Worm (Caenorhabditis elegans): ENCODE measurements around the gene K02C4.3.
A peak's percentile ranks its signal among the peaks of the same experiment; 100 is the strongest.

Gene K02C4.3

ce11 chrII:8035667-8036066 is 51.0 kb downstream of the K02C4.3 start, which contains the start of gene sap-49:
Gene sap-49 (minus strand): TSS chrII:8035767.
- TF ChIP-seq ztf-11 (tag; optimal IDR thresholded peaks at IDR 0.05) = no peak

- TF ChIP-seq nhr-237 (tag; optimal IDR thresholded peaks at IDR 0.05) (no peak), sma-3 (GFP tag; optimal IDR thresholded peaks at IDR 0.05) (no peak), nhr-6 (tag; optimal IDR thresholded peaks at IDR 0.05) (no peak), lin-11 (tag; optimal IDR thresholded peaks at IDR 0.05) (no peak), ama-1 (optimal IDR thresholded peaks at IDR 0.05) (no peak), unc-55 (GFP tag; optimal IDR thresholded peaks at IDR 0.05) (no peak), fos-1 (tag; optimal IDR thresholded peaks at IDR 0.05) (no peak), lin-39 (tag; optimal IDR thresholded peaks at IDR 0.05) (no peak)
These were observed 52.0 kb downstream of the K02C4.3 start for ce11 chrII:8034617-8035016.

- TF ChIP-seq fos-1 (tag; optimal IDR thresholded peaks at IDR 0.05) (peak; percentile 46), alr-1 (tag; optimal IDR thresholded peaks at IDR 0.05) (no peak), unc-55 (GFP tag; optimal IDR thresholded peaks at IDR 0.05) (no peak), nhr-11 (tag; optimal IDR thresholded peaks at IDR 0.05) (no peak), nhr-129 (tag; optimal IDR thresholded peaks at IDR 0.05) (no peak)
These were observed 52.6 kb downstream of the K02C4.3 start for ce11 chrII:8034008-8034407.

- no peak for TF ChIP-seq mab-5 (tag; optimal IDR thresholded peaks at IDR 0.05)
- peak; percentile 56 for TF ChIP-seq fos-1 (tag; optimal IDR thresholded peaks at IDR 0.05)
These were observed 54.0 kb downstream of the K02C4.3 start, which contains the start of gene nrf-6 for ce11 chrII:8032657-8033056. Gene nrf-6 (minus strand): TSS chrII:8032708.
